Worm (Caenorhabditis elegans) whole organism, L1 larva: ENCODE results near the gene npp-9.

Experiments
- C04F5.9 ChIP-seq: sonication (generic microtip); optimal IDR thresholded peaks from 2 replicates; lab custom pipeline; 2016; ENCODE audit warnings: missing genetic modification characterization, missing compliant biosample characterization
- C34B4.2 ChIP-seq: sonication (generic microtip); optimal IDR thresholded peaks from 2 replicates; lab custom pipeline; 2017; ENCODE audit warnings: mild to moderate bottlenecking, missing genetic modification characterization, missing compliant biosample characterization
- aha-1 ChIP-seq: fragments of 150-350 bp; optimal IDR thresholded peaks from 2 replicates; lab custom pipeline; 2014; ENCODE audit warnings: missing biosample characterization, missing genetic modification characterization
- alr-1 ChIP-seq: fragments of 200-800 bp; sonication (Bioruptor generic); optimal IDR thresholded peaks from 2 replicates; lab custom pipeline; 2018; ENCODE audit warnings: borderline replicate concordance, mild to moderate bottlenecking, missing genetic modification characterization, missing compliant biosample characterization
- ama-1 ChIP-seq: fragments of 150-350 bp; optimal IDR thresholded peaks from 2 replicates; lab custom pipeline; 2014
- blmp-1 ChIP-seq: fragments of 150-350 bp; optimal IDR thresholded peaks from 2 replicates; lab custom pipeline; 2014; ENCODE audit warnings: missing biosample characterization, missing genetic modification characterization
- ceh-63 ChIP-seq: fragments of 200-800 bp; sonication (Bioruptor generic); optimal IDR thresholded peaks from 2 replicates; lab custom pipeline; 2018; ENCODE audit warnings: mild to moderate bottlenecking, missing genetic modification characterization, missing compliant biosample characterization
- ceh-88 ChIP-seq: fragments of 200-800 bp; sonication (Bioruptor generic); IDR thresholded peaks from 2 replicates; pipeline ENCODE4 v1.3.6; 2022; ENCODE audit warnings: missing genetic modification characterization, missing compliant biosample characterization
- efl-1 ChIP-seq, 4 experiments: fragments of 150-350 bp; optimal IDR thresholded peaks in 3 of 4; peaks in 1 of 4; 1 replicate in 1 of 4; 2 replicates in 3 of 4; lab custom pipeline; 2014; ENCODE audit warnings: missing biosample characterization in 2 of 4, missing genetic modification characterization in 2 of 4, missing genetic modification reagents in 2 of 4
- efl-3 ChIP-seq: fragments of 200-800 bp; sonication (Bioruptor generic); optimal IDR thresholded peaks from 2 replicates; lab custom pipeline; 2018; ENCODE audit warnings: mild to moderate bottlenecking, missing genetic modification characterization, missing compliant biosample characterization
- egl-13 ChIP-seq: sonication (generic microtip); optimal IDR thresholded peaks from 2 replicates; lab custom pipeline; 2016; ENCODE audit warnings: missing genotype, missing genetic modification reagents, missing genetic modification characterization, missing compliant biosample characterization
- egl-27 ChIP-seq, 2 experiments: fragments of 150-350 bp in 1 of 2; sonication (generic microtip); optimal IDR thresholded peaks; 3 replicates each; lab custom pipeline; 2017 to 2018; ENCODE audit warnings: missing biosample characterization in 2 of 2, missing genetic modification characterization in 2 of 2, missing genetic modification reagents in 2 of 2
- elt-3 ChIP-seq, 6 experiments: fragments of 150-350 bp in 1 of 6; sonication (generic microtip); optimal IDR thresholded peaks; 2 replicates each; lab custom pipeline; 2017 to 2018; ENCODE audit warnings: missing biosample characterization in 6 of 6, missing genetic modification characterization in 6 of 6, inconsistent platforms in 1 of 6
- ets-5 ChIP-seq: fragments of 200-800 bp; sonication (Bioruptor generic); IDR thresholded peaks from 2 replicates; pipeline ENCODE4 v1.3.6; 2022; ENCODE audit warnings: missing genetic modification characterization, missing compliant biosample characterization
- fkh-10 ChIP-seq: sonication (generic microtip); optimal IDR thresholded peaks from 2 replicates; lab custom pipeline; 2017; ENCODE audit warnings: missing biosample characterization, missing genetic modification reagents, missing genetic modification characterization
- fos-1 ChIP-seq: fragments of 150-350 bp; optimal IDR thresholded peaks from 2 replicates; lab custom pipeline; 2014; ENCODE audit warnings: missing biosample characterization, missing genetic modification characterization
- grh-1 ChIP-seq: fragments of 200-800 bp; sonication (Bioruptor generic); IDR thresholded peaks from 2 replicates; pipeline ENCODE4 v1.3.6; 2022; ENCODE audit warnings: missing genetic modification reagents, missing genetic modification characterization, missing compliant biosample characterization
- hpl-2 ChIP-seq: fragments of 150-350 bp; optimal IDR thresholded peaks from 2 replicates; lab custom pipeline; 2014; ENCODE audit warnings: missing biosample characterization, missing genetic modification reagents, missing genetic modification characterization
- isw-1 ChIP-seq: fragments of 200-800 bp; sonication (Bioruptor generic); IDR thresholded peaks from 2 replicates; pipeline ENCODE4 v1.3.6; 2022; ENCODE audit warnings: missing genetic modification characterization, missing compliant biosample characterization
- jun-1 ChIP-seq: fragments of 150-350 bp; optimal IDR thresholded peaks from 2 replicates; lab custom pipeline; 2014; ENCODE audit warnings: missing biosample characterization, missing genetic modification reagents, missing genetic modification characterization
- lin-13 ChIP-seq: fragments of 150-350 bp; optimal IDR thresholded peaks from 2 replicates; lab custom pipeline; 2014; ENCODE audit warnings: missing biosample characterization, missing genetic modification reagents, missing genetic modification characterization
- lin-14 ChIP-seq: fragments of 200-800 bp; sonication (Bioruptor generic); optimal IDR thresholded peaks from 2 replicates; lab custom pipeline; 2018; ENCODE audit warnings: mild to moderate bottlenecking, missing genetic modification characterization, moderate library complexity, missing compliant biosample characterization
- lin-15B ChIP-seq: fragments of 150-350 bp; sonication (generic microtip); optimal IDR thresholded peaks from 3 replicates; lab custom pipeline; 2014; ENCODE audit warnings: missing biosample characterization, missing genetic modification characterization
- mef-2 ChIP-seq: fragments of 150-350 bp; optimal IDR thresholded peaks from 2 replicates; lab custom pipeline; 2014; ENCODE audit warnings: missing biosample characterization, missing genetic modification characterization
- mep-1 ChIP-seq: fragments of 150-350 bp; optimal IDR thresholded peaks from 2 replicates; lab custom pipeline; 2014; ENCODE audit warnings: missing biosample characterization, missing genetic modification characterization
- nhr-11 ChIP-seq: fragments of 150-350 bp; optimal IDR thresholded peaks from 2 replicates; lab custom pipeline; 2014; ENCODE audit warnings: missing biosample characterization, missing genetic modification characterization
- nhr-12 ChIP-seq: sonication (generic microtip); optimal IDR thresholded peaks from 2 replicates; lab custom pipeline; 2017; ENCODE audit warnings: missing biosample characterization, missing genetic modification characterization
- nhr-19 ChIP-seq: fragments of 200-800 bp; sonication (Bioruptor generic); conservative IDR thresholded peaks from 2 replicates; pipeline ENCODE4 v1.3.6; 2022; ENCODE audit warnings: missing genetic modification characterization, missing compliant biosample characterization
- nhr-20 ChIP-seq: sonication (generic microtip); optimal IDR thresholded peaks from 2 replicates; lab custom pipeline; 2016; ENCODE audit warnings: mild to moderate bottlenecking, missing genetic modification characterization, missing compliant biosample characterization
- nhr-71 ChIP-seq: sonication (generic microtip); optimal IDR thresholded peaks from 2 replicates; lab custom pipeline; 2016; ENCODE audit warnings: mild to moderate bottlenecking, missing genetic modification characterization, moderate library complexity, missing compliant biosample characterization
- nhr-85 ChIP-seq: sonication (generic microtip); peaks from one replicate; lab custom pipeline; 2016; ENCODE audit warnings: missing genetic modification characterization, inconsistent platforms, missing compliant biosample characterization
- rnt-1 ChIP-seq: sonication (generic microtip); optimal IDR thresholded peaks from 2 replicates; lab custom pipeline; 2016; ENCODE audit warnings: mild to moderate bottlenecking, missing genetic modification characterization, moderate library complexity, missing compliant biosample characterization
- snpc-4 ChIP-seq: fragments of 150-350 bp; optimal IDR thresholded peaks from 2 replicates; lab custom pipeline; 2014; ENCODE audit warnings: missing biosample characterization, missing genetic modification characterization
- snu-23 ChIP-seq: sonication (generic microtip); optimal IDR thresholded peaks from 2 replicates; lab custom pipeline; 2016; ENCODE audit warnings: missing genetic modification characterization, missing compliant biosample characterization
- sptf-1 ChIP-seq: fragments of 150-350 bp; optimal IDR thresholded peaks from 2 replicates; lab custom pipeline; 2014; ENCODE audit warnings: missing biosample characterization, missing genetic modification characterization
- unc-30 ChIP-seq: sonication (generic microtip); optimal IDR thresholded peaks from 2 replicates; lab custom pipeline; 2017; ENCODE audit warnings: missing biosample characterization, missing genetic modification characterization
- vab-15 ChIP-seq: sonication (generic microtip); optimal IDR thresholded peaks from 2 replicates; lab custom pipeline; 2017; ENCODE audit warnings: missing genotype, mild to moderate bottlenecking, missing genetic modification characterization, missing compliant biosample characterization
- xbp-1 ChIP-seq: sonication (generic microtip); optimal IDR thresholded peaks from 2 replicates; lab custom pipeline; 2016; ENCODE audit warnings: missing genetic modification characterization, missing compliant biosample characterization
- zag-1 ChIP-seq: fragments of 150-350 bp; optimal IDR thresholded peaks from 2 replicates; lab custom pipeline; 2014; ENCODE audit warnings: missing biosample characterization, missing genetic modification characterization
- ztf-11 ChIP-seq, 2 experiments: sonication (generic microtip); optimal IDR thresholded peaks; 2 replicates each; lab custom pipeline; 2016 to 2017; ENCODE audit warnings: missing genetic modification characterization in 2 of 2, missing biosample characterization in 1 of 2, missing compliant biosample characterization in 1 of 2
- ztf-4 ChIP-seq: fragments of 150-350 bp; optimal IDR thresholded peaks from 2 replicates; lab custom pipeline; 2014; ENCODE audit warnings: missing biosample characterization, missing genetic modification characterization

npp-9 gene

ce11 chrIII:3377700-3378099 lies 26.6 kb downstream of the npp-9 start:
- TF ChIP-seq C04F5.9 (tag; lab: Kevin White, UChicago) (no peak), nhr-20 (tag; lab: Kevin White, UChicago) (peak; percentile 23), egl-13 (tag; lab: Kevin White, UChicago) (no peak), lin-13 (GFP tag; lab: Kevin White, UChicago) (peak; percentile 84), fos-1 (tag; lab: Kevin White, UChicago) (no peak), mef-2 (tag; lab: Kevin White, UChicago) (no peak), ama-1 (lab: Kevin White, UChicago) (no peak), isw-1 (GFP tag; lab: Robert Waterston, UW) (no peak), unc-30 (tag; lab: Kevin White, UChicago) (no peak), fkh-10 (no peak), C34B4.2 (tag; lab: Kevin White, UChicago) (no peak), efl-3 (GFP tag; lab: Kevin White, UChicago) (no peak), zag-1 (tag; lab: Kevin White, UChicago) (no peak), ceh-63 (GFP tag; lab: Kevin White, UChicago) (no peak), nhr-71 (peak; percentile 33), vab-15 (no peak), nhr-19 (GFP tag; lab: Robert Waterston, UW) (peak; percentile 27), efl-1 (optimal IDR thresholded peaks at IDR 0.05; lab: Kevin White, UChicago) (no peak), efl-1 (GFP tag; optimal IDR thresholded peaks at IDR 0.05 in 1 of 2; lab: Kevin White, UChicago) (no peak), jun-1 (tag; lab: Kevin White, UChicago) (no peak), ceh-88 (GFP tag; lab: Robert Waterston, UW) (no peak), mep-1 (no peak), nhr-12 (tag; lab: Kevin White, UChicago) (no peak), lin-15B (tag; lab: Kevin White, UChicago) (no peak), aha-1 (no peak), snpc-4 (tag; lab: Kevin White, UChicago) (peak; percentile 94), rnt-1 (tag; lab: Kevin White, UChicago) (no peak), egl-27 (tag; optimal IDR thresholded peaks at IDR 0.05; lab: Kevin White, UChicago) (no peak), lin-14 (GFP tag; lab: Kevin White, UChicago) (peak; percentile 26), xbp-1 (no peak), elt-3 (tag; optimal IDR thresholded peaks at IDR 0.05; lab: Kevin White, UChicago) (peak in 5 of 6 experiments; percentile 54 to 89 (median 74)), sptf-1 (tag; lab: Kevin White, UChicago) (no peak), blmp-1 (peak; percentile 27), ztf-4 (no peak), grh-1 (no peak), nhr-11 (tag; lab: Kevin White, UChicago) (no peak), ets-5 (GFP tag; lab: Robert Waterston, UW) (no peak), ztf-11 (tag; optimal IDR thresholded peaks at IDR 0.05; lab: Kevin White, UChicago) (no peak), snu-23 (GFP tag; lab: Kevin White, UChicago) (peak; percentile 38), nhr-85 (tag; lab: Kevin White, UChicago) (peak; percentile 23)

ce11 chrIII:3377134-3377533 lies 27.1 kb downstream of the npp-9 start:
- TF ChIP-seq efl-1 (optimal IDR thresholded peaks at IDR 0.05; lab: Kevin White, UChicago) (no peak), efl-1 (GFP tag; optimal IDR thresholded peaks at IDR 0.05 in 1 of 2; lab: Kevin White, UChicago) (peak in 1 of 2 experiments; percentile 80), hpl-2 (GFP tag; lab: Kevin White, UChicago) (no peak)

- peak; percentile 51 for TF ChIP-seq nhr-85 (tag; lab: Kevin White, UChicago)
- TF ChIP-seq alr-1 (tag; lab: Kevin White, UChicago) = no peak
Observed at ce11 chrIII:3372278-3372677, 32.0 kb downstream of the npp-9 start.
